Worm (Caenorhabditis elegans): ENCODE results near the gene hex-1.

Gene hex-1

DNA sequence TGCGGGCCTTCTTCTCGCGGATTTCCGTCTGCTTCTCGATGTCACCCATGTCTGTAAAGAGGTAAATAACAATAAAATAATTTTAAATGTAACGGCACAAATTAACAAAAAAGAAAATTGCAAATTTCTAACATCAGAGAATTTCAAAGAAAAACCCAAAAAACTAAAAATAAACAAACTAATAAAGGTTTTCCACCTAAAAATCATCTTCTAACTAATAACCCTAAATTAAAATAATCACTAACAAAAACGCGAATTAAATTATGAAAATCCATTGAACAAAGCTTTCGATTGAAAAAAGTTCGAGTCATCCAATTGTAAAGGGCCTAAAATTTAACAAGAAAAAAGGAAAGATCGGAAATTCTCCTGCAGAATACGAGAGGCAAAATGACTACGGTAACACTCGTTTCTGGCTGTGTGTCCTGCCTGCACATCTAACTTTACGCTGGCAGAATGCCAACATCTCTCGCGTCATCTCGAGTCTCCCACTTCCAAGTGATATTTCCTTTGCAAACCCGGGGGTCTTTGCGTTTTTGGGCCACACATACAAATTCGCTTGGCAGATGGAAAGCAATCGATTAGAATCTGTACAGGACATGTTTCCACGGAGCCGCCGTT, 21.7 kb downstream of the hex-1 start, which contains the start of gene rpl-11.2 (continued):
- no peak for TF ChIP-seq alr-1 (tag; optimal IDR thresholded peaks at IDR 0.05; ENCODE audit: borderline replicate concordance)
- TF ChIP-seq pag-3 (tag; optimal IDR thresholded peaks at IDR 0.05; ENCODE audit: borderline replicate concordance, insufficient read depth), result peak; percentile 98
- TF ChIP-seq aly-2 (tag; optimal IDR thresholded peaks at IDR 0.05), result peak; percentile 91
- TF ChIP-seq ztf-11 (tag; optimal IDR thresholded peaks at IDR 0.05), result peak in 1 of 2 experiments; percentile 92
- TF ChIP-seq snu-23 (GFP tag; optimal IDR thresholded peaks at IDR 0.05), result peak; percentile 99
- no peak for TF ChIP-seq unc-62 (GFP tag; optimal IDR thresholded peaks at IDR 0.05)
- peak; percentile 94 for TF ChIP-seq ztf-4 (tag; optimal IDR thresholded peaks at IDR 0.05)
- no peak for TF ChIP-seq ceh-90 (tag; optimal IDR thresholded peaks at IDR 0.05)
- peak; percentile 93 for TF ChIP-seq grh-1 (GFP tag; IDR thresholded peaks at IDR 0.05)
- TF ChIP-seq elt-3 (tag; optimal IDR thresholded peaks at IDR 0.05), result peak; percentile 95 to 99 (median 96)
- peak; percentile 94 for TF ChIP-seq zag-1 (tag; optimal IDR thresholded peaks at IDR 0.05)
- no peak for TF ChIP-seq Y116A8C.19 (tag; optimal IDR thresholded peaks at IDR 0.05; ENCODE audit: borderline replicate concordance)
- TF ChIP-seq nhr-90 (tag; optimal IDR thresholded peaks at IDR 0.05; ENCODE audit: poor library complexity), result peak; percentile 98
- TF ChIP-seq nhr-71 (tag; optimal IDR thresholded peaks at IDR 0.05), result peak; percentile 99
- peak; percentile 70 for TF ChIP-seq nhr-76 (tag; optimal IDR thresholded peaks at IDR 0.05)
- peak; percentile 20; the same call in 1 of the 2 replicates for TF ChIP-seq unc-98 (GFP tag; IDR thresholded peaks at IDR 0.05)
- TF ChIP-seq ceh-8 (GFP tag; optimal IDR thresholded peaks at IDR 0.05), result peak; percentile 87
- TF ChIP-seq dsc-1 (tag; optimal IDR thresholded peaks at IDR 0.05), result peak; percentile 97
- TF ChIP-seq ceh-63 (GFP tag; optimal IDR thresholded peaks at IDR 0.05), result no peak
- no peak for TF ChIP-seq hlh-4 (tag; optimal IDR thresholded peaks at IDR 0.05)
- peak; percentile 83 for TF ChIP-seq elt-2 (tag; optimal IDR thresholded peaks at IDR 0.05)
- peak; percentile 96 for TF ChIP-seq unc-86 (tag; optimal IDR thresholded peaks at IDR 0.05)
- TF ChIP-seq zip-4 (GFP tag; optimal IDR thresholded peaks at IDR 0.05), result peak; percentile 79
- TF ChIP-seq skn-1 (tag; optimal IDR thresholded peaks at IDR 0.05), result peak; percentile 99
- TF ChIP-seq nhr-19 (GFP tag; conservative IDR thresholded peaks at IDR 0.05), result peak; percentile 98
- TF ChIP-seq fkh-4 (tag; optimal IDR thresholded peaks at IDR 0.05; ENCODE audit: borderline replicate concordance), result peak; percentile 20
- TF ChIP-seq mdl-1 (tag; optimal IDR thresholded peaks at IDR 0.05), result peak in 1 of 2 experiments; percentile 96
- TF ChIP-seq C34B4.2 (tag; optimal IDR thresholded peaks at IDR 0.05), result no peak
- TF ChIP-seq nhr-85 (tag), result peak; percentile 99
- TF ChIP-seq fkh-10 (GFP tag; optimal IDR thresholded peaks at IDR 0.05), result peak; percentile 97
- peak; percentile 98 for TF ChIP-seq swsn-7 (tag; optimal IDR thresholded peaks at IDR 0.05)
- TF ChIP-seq fkh-8 (tag; optimal IDR thresholded peaks at IDR 0.05), result peak; percentile 97
- TF ChIP-seq mab-9 (GFP tag; IDR thresholded peaks at IDR 0.05), result peak; percentile 88
- TF ChIP-seq vab-15 (tag; optimal IDR thresholded peaks at IDR 0.05), result peak; percentile 90
- TF ChIP-seq mep-1 (tag; optimal IDR thresholded peaks at IDR 0.05), result peak; percentile 99
- TF ChIP-seq sup-37 (GFP tag; optimal IDR thresholded peaks at IDR 0.05), result peak; percentile 82
- TF ChIP-seq pax-3 (tag; optimal IDR thresholded peaks at IDR 0.05), result peak; percentile 89
- peak; percentile 8 for TF ChIP-seq pqm-1 (tag; optimal IDR thresholded peaks at IDR 0.05)
- peak; percentile 94 for TF ChIP-seq nhr-11 (tag; optimal IDR thresholded peaks at IDR 0.05)
- peak; percentile 97 for TF ChIP-seq rnt-1 (tag; optimal IDR thresholded peaks at IDR 0.05)
- peak; percentile 60 to 88 for TF ChIP-seq egl-27 (tag; optimal IDR thresholded peaks at IDR 0.05)
- TF ChIP-seq nhr-237 (tag; optimal IDR thresholded peaks at IDR 0.05), result peak; percentile 94
